Worm (Caenorhabditis elegans): ENCODE results near the gene srd-33.

- no peak for TF ChIP-seq lir-3 (tag; optimal IDR thresholded peaks at IDR 0.05; ENCODE audit: poor library complexity)
- TF ChIP-seq lin-35 (GFP tag; optimal IDR thresholded peaks at IDR 0.05) = no peak
- no peak for TF ChIP-seq ztf-11 (tag; optimal IDR thresholded peaks at IDR 0.05)
- no peak for TF ChIP-seq lsy-2 (tag; optimal IDR thresholded peaks at IDR 0.05)
- no peak for TF ChIP-seq nhr-76 (tag; optimal IDR thresholded peaks at IDR 0.05)
- no peak for TF ChIP-seq C16A3.4 (tag; optimal IDR thresholded peaks at IDR 0.05)
- no peak for TF ChIP-seq F16B12.6 (tag; optimal IDR thresholded peaks at IDR 0.05)
- no peak for TF ChIP-seq aly-2 (tag; optimal IDR thresholded peaks at IDR 0.05)
Observed at ce11 chrV:4890781-4891180, 18.7 kb downstream of the srd-33 start.

Measured in whole organism, L1 larva.